Worm (Caenorhabditis elegans) whole organism, L1 larva: Measurements from ENCODE around the gene usp-14.

Source experiments
- C04F5.9 ChIP-seq: sonication (generic microtip); optimal IDR thresholded peaks from 2 replicates; lab custom pipeline; 2016; ENCODE audit warnings: missing genetic modification characterization, missing compliant biosample characterization
- C16A3.4 ChIP-seq: fragments of 150-350 bp; optimal IDR thresholded peaks from 2 replicates; lab custom pipeline; 2014; ENCODE audit warnings: missing biosample characterization, missing genetic modification characterization
- C34B4.2 ChIP-seq: sonication (generic microtip); optimal IDR thresholded peaks from 2 replicates; lab custom pipeline; 2017; ENCODE audit warnings: mild to moderate bottlenecking, missing genetic modification characterization, missing compliant biosample characterization
- Y116A8C.19 ChIP-seq: sonication (generic microtip); optimal IDR thresholded peaks from 2 replicates; lab custom pipeline; 2016; ENCODE audit warnings: missing compliant biosample characterization, missing genetic modification characterization, borderline replicate concordance
- aha-1 ChIP-seq: fragments of 150-350 bp; optimal IDR thresholded peaks from 2 replicates; lab custom pipeline; 2014; ENCODE audit warnings: missing biosample characterization, missing genetic modification characterization
- alr-1 ChIP-seq: fragments of 200-800 bp; sonication (Bioruptor generic); optimal IDR thresholded peaks from 2 replicates; lab custom pipeline; 2018; ENCODE audit warnings: borderline replicate concordance, mild to moderate bottlenecking, missing genetic modification characterization, missing compliant biosample characterization
- aly-2 ChIP-seq: fragments of 150-350 bp; optimal IDR thresholded peaks from 2 replicates; lab custom pipeline; 2014; ENCODE audit warnings: missing biosample characterization, missing genetic modification characterization
- ama-1 ChIP-seq: fragments of 150-350 bp; optimal IDR thresholded peaks from 2 replicates; lab custom pipeline; 2014
- ceh-63 ChIP-seq: fragments of 200-800 bp; sonication (Bioruptor generic); optimal IDR thresholded peaks from 2 replicates; lab custom pipeline; 2018; ENCODE audit warnings: mild to moderate bottlenecking, missing genetic modification characterization, missing compliant biosample characterization
- ceh-8 ChIP-seq: fragments of 200-800 bp; sonication (Bioruptor generic); optimal IDR thresholded peaks from 2 replicates; lab custom pipeline; 2018; ENCODE audit warnings: mild to moderate bottlenecking, missing genetic modification characterization, moderate library complexity, missing compliant biosample characterization
- ceh-82 ChIP-seq, 3 experiments: fragments of 150-350 bp in 1 of 3; sonication (generic microtip) in 2 of 3; optimal IDR thresholded peaks; 2 replicates each; lab custom pipeline; 2014 to 2017; ENCODE audit warnings: missing biosample characterization in 3 of 3, missing genetic modification characterization in 3 of 3
- dpl-1 ChIP-seq, 3 experiments: fragments of 150-350 bp in 2 of 3; sonication (generic microtip) in 1 of 3; optimal IDR thresholded peaks; 2 replicates each; lab custom pipeline; 2014 to 2017; ENCODE audit warnings: missing biosample characterization in 3 of 3, missing genetic modification characterization in 3 of 3, missing genetic modification reagents in 3 of 3
- egl-13 ChIP-seq: sonication (generic microtip); optimal IDR thresholded peaks from 2 replicates; lab custom pipeline; 2016; ENCODE audit warnings: missing genotype, missing genetic modification reagents, missing genetic modification characterization, missing compliant biosample characterization
- egl-27 ChIP-seq, 2 experiments: fragments of 150-350 bp in 1 of 2; sonication (generic microtip); optimal IDR thresholded peaks; 3 replicates each; lab custom pipeline; 2017 to 2018; ENCODE audit warnings: missing biosample characterization in 2 of 2, missing genetic modification characterization in 2 of 2, missing genetic modification reagents in 2 of 2
- ets-5 ChIP-seq: fragments of 200-800 bp; sonication (Bioruptor generic); IDR thresholded peaks from 2 replicates; pipeline ENCODE4 v1.3.6; 2022; ENCODE audit warnings: missing genetic modification characterization, missing compliant biosample characterization
- fkh-10 ChIP-seq: sonication (generic microtip); optimal IDR thresholded peaks from 2 replicates; lab custom pipeline; 2017; ENCODE audit warnings: missing biosample characterization, missing genetic modification reagents, missing genetic modification characterization
- fkh-4 ChIP-seq: sonication (generic microtip); optimal IDR thresholded peaks from 2 replicates; lab custom pipeline; 2016; ENCODE audit warnings: missing compliant biosample characterization, missing genetic modification characterization, borderline replicate concordance
- fos-1 ChIP-seq: fragments of 150-350 bp; optimal IDR thresholded peaks from 2 replicates; lab custom pipeline; 2014; ENCODE audit warnings: missing biosample characterization, missing genetic modification characterization
- hlh-17 ChIP-seq: fragments of 200-800 bp; sonication (Bioruptor generic); optimal IDR thresholded peaks from 2 replicates; lab custom pipeline; 2018; ENCODE audit warnings: missing genetic modification characterization, mild to moderate bottlenecking, missing compliant biosample characterization, moderate library complexity, borderline replicate concordance
- hlh-4 ChIP-seq: sonication (generic microtip); optimal IDR thresholded peaks from 2 replicates; lab custom pipeline; 2016; ENCODE audit warnings: mild to moderate bottlenecking, missing genetic modification characterization, missing compliant biosample characterization
- hpl-2 ChIP-seq: fragments of 150-350 bp; optimal IDR thresholded peaks from 2 replicates; lab custom pipeline; 2014; ENCODE audit warnings: missing biosample characterization, missing genetic modification reagents, missing genetic modification characterization
- isw-1 ChIP-seq: fragments of 200-800 bp; sonication (Bioruptor generic); IDR thresholded peaks from 2 replicates; pipeline ENCODE4 v1.3.6; 2022; ENCODE audit warnings: missing genetic modification characterization, missing compliant biosample characterization
- lin-14 ChIP-seq: fragments of 200-800 bp; sonication (Bioruptor generic); optimal IDR thresholded peaks from 2 replicates; lab custom pipeline; 2018; ENCODE audit warnings: mild to moderate bottlenecking, missing genetic modification characterization, moderate library complexity, missing compliant biosample characterization
- lin-15B ChIP-seq: fragments of 150-350 bp; sonication (generic microtip); optimal IDR thresholded peaks from 3 replicates; lab custom pipeline; 2014; ENCODE audit warnings: missing biosample characterization, missing genetic modification characterization
- lin-35 ChIP-seq, 2 experiments: fragments of 150-350 bp; optimal IDR thresholded peaks; 2 replicates each; lab custom pipeline; 2014; ENCODE audit warnings: missing biosample characterization in 2 of 2, missing genetic modification characterization in 2 of 2, missing genetic modification reagents in 2 of 2
- lin-39 ChIP-seq: fragments of 150-350 bp; optimal IDR thresholded peaks from 2 replicates; lab custom pipeline; 2014; ENCODE audit warnings: missing biosample characterization, missing genetic modification reagents, missing genetic modification characterization
- mab-9 ChIP-seq: fragments of 200-800 bp; sonication (Bioruptor generic); IDR thresholded peaks from 2 replicates; pipeline ENCODE4 v1.3.6; 2022; ENCODE audit warnings: missing genetic modification reagents, missing genetic modification characterization, missing compliant biosample characterization
- mep-1 ChIP-seq: fragments of 150-350 bp; optimal IDR thresholded peaks from 2 replicates; lab custom pipeline; 2014; ENCODE audit warnings: missing biosample characterization, missing genetic modification characterization
- nhr-11 ChIP-seq: fragments of 150-350 bp; optimal IDR thresholded peaks from 2 replicates; lab custom pipeline; 2014; ENCODE audit warnings: missing biosample characterization, missing genetic modification characterization
- nhr-12 ChIP-seq: sonication (generic microtip); optimal IDR thresholded peaks from 2 replicates; lab custom pipeline; 2017; ENCODE audit warnings: missing biosample characterization, missing genetic modification characterization
- nhr-20 ChIP-seq: sonication (generic microtip); optimal IDR thresholded peaks from 2 replicates; lab custom pipeline; 2016; ENCODE audit warnings: mild to moderate bottlenecking, missing genetic modification characterization, missing compliant biosample characterization
- nhr-237 ChIP-seq: fragments of 150-350 bp; optimal IDR thresholded peaks from 2 replicates; lab custom pipeline; 2014; ENCODE audit warnings: missing biosample characterization, missing genetic modification characterization
- nhr-76 ChIP-seq: sonication (generic microtip); optimal IDR thresholded peaks from 2 replicates; lab custom pipeline; 2017; ENCODE audit warnings: missing biosample characterization, missing genetic modification characterization
- pax-3 ChIP-seq: fragments of 200-800 bp; sonication (Bioruptor generic); optimal IDR thresholded peaks from 2 replicates; lab custom pipeline; 2018; ENCODE audit warnings: mild to moderate bottlenecking, missing genetic modification characterization, moderate library complexity, missing compliant biosample characterization
- pqm-1 ChIP-seq: sonication (generic microtip); optimal IDR thresholded peaks from 3 replicates; lab custom pipeline; 2017; ENCODE audit warnings: missing biosample characterization, missing genetic modification characterization
- rnt-1 ChIP-seq: sonication (generic microtip); optimal IDR thresholded peaks from 2 replicates; lab custom pipeline; 2016; ENCODE audit warnings: mild to moderate bottlenecking, missing genetic modification characterization, moderate library complexity, missing compliant biosample characterization
- skn-1 ChIP-seq: fragments of 150-350 bp; optimal IDR thresholded peaks from 2 replicates; lab custom pipeline; 2014; ENCODE audit warnings: missing biosample characterization, missing genetic modification characterization
- sup-37 ChIP-seq: fragments of 200-800 bp; sonication (Bioruptor generic); optimal IDR thresholded peaks from 2 replicates; lab custom pipeline; 2018; ENCODE audit warnings: mild to moderate bottlenecking, missing genetic modification characterization, missing compliant biosample characterization
- tbx-2 ChIP-seq: sonication (generic microtip); optimal IDR thresholded peaks from 2 replicates; lab custom pipeline; 2016; ENCODE audit warnings: missing genetic modification characterization, missing compliant biosample characterization
- tlp-1 ChIP-seq: fragments of 150-350 bp; optimal IDR thresholded peaks from 2 replicates; lab custom pipeline; 2014; ENCODE audit warnings: missing biosample characterization, missing genetic modification characterization
- unc-30 ChIP-seq: sonication (generic microtip); optimal IDR thresholded peaks from 2 replicates; lab custom pipeline; 2017; ENCODE audit warnings: missing biosample characterization, missing genetic modification characterization
- unc-86 ChIP-seq: sonication (generic microtip); optimal IDR thresholded peaks from 2 replicates; lab custom pipeline; 2016; ENCODE audit warnings: missing genetic modification characterization, missing compliant biosample characterization
- unc-98 ChIP-seq: fragments of 200-800 bp; sonication (Bioruptor generic); IDR thresholded peaks from 2 replicates; pipeline ENCODE4 v1.3.6; 2022; ENCODE audit warnings: missing genetic modification characterization, missing compliant biosample characterization
- vab-15 ChIP-seq: sonication (generic microtip); optimal IDR thresholded peaks from 2 replicates; lab custom pipeline; 2017; ENCODE audit warnings: missing genotype, mild to moderate bottlenecking, missing genetic modification characterization, missing compliant biosample characterization
- xbp-1 ChIP-seq: sonication (generic microtip); optimal IDR thresholded peaks from 2 replicates; lab custom pipeline; 2016; ENCODE audit warnings: missing genetic modification characterization, missing compliant biosample characterization
- zag-1 ChIP-seq: fragments of 150-350 bp; optimal IDR thresholded peaks from 2 replicates; lab custom pipeline; 2014; ENCODE audit warnings: missing biosample characterization, missing genetic modification characterization

Gene usp-14

ce11 chrII:14528233-14528802, 39.8 kb upstream of the usp-14 start, which contains the start of the genes F57C2.5 and spat-1 (continued):
- TF ChIP-seq ama-1 (lab: Kevin White, UChicago) (no peak), mep-1 (tag; lab: Kevin White, UChicago) (peak; percentile 78), alr-1 (tag; lab: Kevin White, UChicago) (no peak), mab-9 (GFP tag; lab: Robert Waterston, UW) (no peak), isw-1 (GFP tag; lab: Robert Waterston, UW) (peak; percentile 66), Y116A8C.19 (tag; lab: Kevin White, UChicago) (no peak), hpl-2 (GFP tag; lab: Kevin White, UChicago) (no peak), nhr-12 (no peak), fos-1 (tag; lab: Kevin White, UChicago) (peak; percentile 54), hlh-17 (GFP tag; lab: Kevin White, UChicago) (no peak), ceh-82 (tag; optimal IDR thresholded peaks at IDR 0.05; lab: Kevin White, UChicago) (peak in 1 of 3 experiments; percentile 51), nhr-237 (tag; lab: Kevin White, UChicago) (no peak), hlh-4 (tag; lab: Kevin White, UChicago) (no peak), unc-98 (GFP tag; lab: Robert Waterston, UW) (peak; percentile 21; the same call in 1 of the 2 replicates), unc-30 (tag; lab: Kevin White, UChicago) (no peak), xbp-1 (tag; lab: Kevin White, UChicago) (peak; percentile 65), fkh-4 (tag; lab: Kevin White, UChicago) (peak; percentile 59), pqm-1 (tag; lab: Kevin White, UChicago) (no peak), C34B4.2 (tag; lab: Kevin White, UChicago) (no peak), lin-14 (no peak), sup-37 (no peak), lin-39 (tag; lab: Kevin White, UChicago) (no peak), skn-1 (tag; lab: Kevin White, UChicago) (peak; percentile 30), ceh-63 (GFP tag; lab: Kevin White, UChicago) (no peak), nhr-76 (no peak), nhr-20 (tag; lab: Kevin White, UChicago) (peak; percentile 81), ceh-8 (no peak), fkh-10 (GFP tag; lab: Kevin White, UChicago) (no peak), egl-27 (tag; optimal IDR thresholded peaks at IDR 0.05; lab: Kevin White, UChicago) (no peak), nhr-11 (tag; lab: Kevin White, UChicago) (no peak), egl-13 (tag; lab: Kevin White, UChicago) (peak; percentile 24), aha-1 (tag; lab: Kevin White, UChicago) (no peak), tlp-1 (no peak), pax-3 (tag; lab: Kevin White, UChicago) (peak; percentile 87), unc-86 (tag; lab: Kevin White, UChicago) (peak; percentile 40), lin-35 (GFP tag; optimal IDR thresholded peaks at IDR 0.05; lab: Kevin White, UChicago) (peak; percentile 60 to 79), tbx-2 (tag; lab: Kevin White, UChicago) (peak; percentile 71), C04F5.9 (tag; lab: Kevin White, UChicago) (peak; percentile 54), rnt-1 (tag; lab: Kevin White, UChicago) (no peak), dpl-1 (GFP tag; optimal IDR thresholded peaks at IDR 0.05; lab: Kevin White, UChicago) (peak; percentile 56 to 68 (median 61)), C16A3.4 (peak; percentile 88), aly-2 (peak; percentile 46), zag-1 (no peak), ets-5 (GFP tag; lab: Robert Waterston, UW) (no peak), vab-15 (tag; lab: Kevin White, UChicago) (peak; percentile 89), lin-15B (tag; lab: Kevin White, UChicago) (peak; percentile 39)
- TF ChIP-seq, all 84 proteins: peak for 46
